Worm (Caenorhabditis elegans): ENCODE results near the gene tbx-37.

ce11 chrIII:11231969-11232368, 5.0 kb upstream of the tbx-37 start, which contains the start of gene elo-8:
- TF ChIP-seq him-1 (tag; optimal IDR thresholded peaks at IDR 0.05) = no peak
- no peak for TF ChIP-seq dao-5 (tag; optimal IDR thresholded peaks at IDR 0.05)
- no peak for TF ChIP-seq W03F9.2 (tag; optimal IDR thresholded peaks at IDR 0.05)

All from whole organism, L4/young adult.